Fruit fly (Drosophila melanogaster): ENCODE results near the gene eEF1gamma.

DNA sequence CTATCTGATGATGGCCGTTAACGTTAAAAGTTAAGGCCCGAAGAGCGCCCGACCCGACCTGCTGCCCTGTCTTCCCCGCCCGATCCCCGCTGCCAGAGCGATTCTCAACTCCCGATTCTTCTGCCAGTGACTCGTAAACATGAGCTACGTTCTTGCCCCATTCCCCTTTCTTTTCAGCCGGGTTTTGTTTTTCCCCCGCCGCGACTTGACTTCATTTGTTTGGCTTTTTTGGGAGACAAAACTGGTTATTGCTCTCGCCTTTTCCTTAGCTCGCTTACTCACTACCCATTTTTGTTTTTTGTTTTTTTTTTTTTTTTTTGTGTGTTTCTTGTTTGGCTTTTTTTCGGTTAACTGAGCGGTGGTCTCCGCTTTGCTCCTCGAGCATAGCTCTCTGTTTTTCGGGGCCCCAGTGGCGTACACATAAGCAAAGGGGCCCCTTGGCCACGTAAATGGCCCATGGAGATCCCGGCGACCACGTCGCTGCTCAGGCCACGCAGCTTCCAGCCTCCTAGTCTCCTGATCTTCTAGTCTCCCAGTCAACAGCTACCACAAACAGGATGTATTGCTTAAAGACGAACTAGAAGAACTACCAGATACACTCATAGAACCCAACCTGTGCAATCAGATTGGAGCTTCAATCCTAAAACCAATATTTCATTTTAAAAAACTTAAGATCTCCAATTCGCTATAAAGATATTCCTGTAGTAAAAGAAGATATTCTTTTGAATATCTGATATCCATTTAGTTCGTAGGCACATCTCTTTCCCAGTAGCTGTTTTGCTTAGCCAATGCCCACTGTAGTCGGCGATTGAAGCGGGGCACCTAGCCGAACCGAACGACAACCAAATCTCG is 9.2 kb upstream of the eEF1gamma start:
- no peak for TF ChIP-seq psq (optimal IDR thresholded peaks at IDR 0.05)
- no peak for TF ChIP-seq Myc (optimal IDR thresholded peaks at IDR 0.05)
- no peak for TF ChIP-seq Sin3A (optimal IDR thresholded peaks at IDR 0.05)
